Fruit fly (Drosophila melanogaster): Measurements from ENCODE around the gene CG3071.
A peak's percentile ranks its signal among the peaks of the same experiment; 100 is the strongest.

The CG3071 gene

DNA sequence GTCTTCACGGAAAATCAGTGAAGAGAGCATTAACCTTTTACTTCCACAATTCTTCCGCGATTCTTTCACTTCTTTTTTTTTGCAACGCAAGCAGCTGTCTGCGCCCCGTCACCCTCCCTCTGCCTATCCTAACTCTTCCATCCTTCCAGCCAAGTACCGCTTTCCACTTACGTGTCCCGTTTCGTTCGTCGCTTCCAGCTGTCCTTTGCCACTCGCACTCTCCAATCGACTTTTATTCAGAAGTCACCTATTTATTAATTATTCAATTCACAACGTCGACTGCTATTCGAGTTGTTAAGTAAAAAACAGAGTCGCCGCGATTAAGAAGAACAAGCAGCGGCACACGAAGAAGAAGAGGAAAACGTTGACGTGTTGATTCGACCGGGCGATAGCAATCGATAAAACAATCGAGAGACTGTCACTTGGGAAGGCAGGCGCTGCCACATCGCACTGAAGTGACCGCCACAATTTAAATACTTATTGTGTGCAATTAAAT is 12.1 kb downstream of the CG3071 start, which contains the start of gene Grp170:
Gene Grp170, minus strand, starts transcription at position 365 of the 496 bp plus-strand sequence.
- TF ChIP-seq dsf (GFP tag; optimal IDR thresholded peaks at IDR 0.05; ENCODE audit: borderline replicate concordance) (no peak), CG32264 (GFP tag; optimal IDR thresholded peaks at IDR 0.05) (no peak), pan (optimal IDR thresholded peaks at IDR 0.05) (no peak), CrebA (GFP tag; optimal IDR thresholded peaks at IDR 0.05; ENCODE audit: borderline replicate concordance) (no peak), Mio (GFP tag; optimal IDR thresholded peaks at IDR 0.05) (no peak), h (GFP tag; optimal IDR thresholded peaks at IDR 0.05) (peak; percentile 12), Rel (GFP tag; optimal IDR thresholded peaks at IDR 0.05) (no peak), Rel (tag; optimal IDR thresholded peaks at IDR 0.05) (peak; percentile 52), woc (GFP tag; optimal IDR thresholded peaks at IDR 0.05) (no peak), br (GFP tag; optimal IDR thresholded peaks at IDR 0.05) (no peak), CG9705 (GFP tag; optimal IDR thresholded peaks at IDR 0.05) (no peak), Hr78 (GFP tag; optimal IDR thresholded peaks at IDR 0.05) (no peak), jim (GFP tag; optimal IDR thresholded peaks at IDR 0.05) (peak; percentile 88), Sp1 (GFP tag; optimal IDR thresholded peaks at IDR 0.05) (peak; percentile 50), ey (GFP tag; optimal IDR thresholded peaks at IDR 0.05) (no peak), usp (GFP tag; optimal IDR thresholded peaks at IDR 0.05) (no peak), Hnf4 (GFP tag; optimal IDR thresholded peaks at IDR 0.05) (no peak), lola (GFP tag; optimal IDR thresholded peaks at IDR 0.05) (no peak), foxo (GFP tag; optimal IDR thresholded peaks at IDR 0.05) (no peak), psq (GFP tag; optimal IDR thresholded peaks at IDR 0.05) (peak; percentile 30), Myc (optimal IDR thresholded peaks at IDR 0.05) (no peak), Dfd (GFP tag; optimal IDR thresholded peaks at IDR 0.05) (no peak), dl (GFP tag; optimal IDR thresholded peaks at IDR 0.05; ENCODE audit: insufficient read depth in 1 of 2, partially characterized antibody in 2 of 2) (no peak), rgr (GFP tag; optimal IDR thresholded peaks at IDR 0.05) (no peak), GATAd (GFP tag; optimal IDR thresholded peaks at IDR 0.05) (no peak), sv (GFP tag; optimal IDR thresholded peaks at IDR 0.05) (no peak), Abd-B (GFP tag; optimal IDR thresholded peaks at IDR 0.05) (no peak), Hr83 (GFP tag; optimal IDR thresholded peaks at IDR 0.05; ENCODE audit: poor library complexity, severe bottlenecking) (no peak), tai (GFP tag; optimal IDR thresholded peaks at IDR 0.05) (no peak), brk (GFP tag; optimal IDR thresholded peaks at IDR 0.05) (no peak), OdsH (GFP tag; optimal IDR thresholded peaks at IDR 0.05) (no peak), Vsx2 (GFP tag; optimal IDR thresholded peaks at IDR 0.05; ENCODE audit: partially characterized antibody) (no peak), N (GFP tag; optimal IDR thresholded peaks at IDR 0.05) (no peak), Dif (GFP tag; optimal IDR thresholded peaks at IDR 0.05; ENCODE audit: partially characterized antibody) (no peak), sage (GFP tag; optimal IDR thresholded peaks at IDR 0.05) (no peak), dmrt93B (GFP tag; optimal IDR thresholded peaks at IDR 0.05) (no peak), HLH106 (tag; optimal IDR thresholded peaks at IDR 0.05) (peak; percentile 15), Jra (GFP tag; optimal IDR thresholded peaks at IDR 0.05) (no peak), fru (GFP tag; optimal IDR thresholded peaks at IDR 0.05) (no peak)

DNA sequence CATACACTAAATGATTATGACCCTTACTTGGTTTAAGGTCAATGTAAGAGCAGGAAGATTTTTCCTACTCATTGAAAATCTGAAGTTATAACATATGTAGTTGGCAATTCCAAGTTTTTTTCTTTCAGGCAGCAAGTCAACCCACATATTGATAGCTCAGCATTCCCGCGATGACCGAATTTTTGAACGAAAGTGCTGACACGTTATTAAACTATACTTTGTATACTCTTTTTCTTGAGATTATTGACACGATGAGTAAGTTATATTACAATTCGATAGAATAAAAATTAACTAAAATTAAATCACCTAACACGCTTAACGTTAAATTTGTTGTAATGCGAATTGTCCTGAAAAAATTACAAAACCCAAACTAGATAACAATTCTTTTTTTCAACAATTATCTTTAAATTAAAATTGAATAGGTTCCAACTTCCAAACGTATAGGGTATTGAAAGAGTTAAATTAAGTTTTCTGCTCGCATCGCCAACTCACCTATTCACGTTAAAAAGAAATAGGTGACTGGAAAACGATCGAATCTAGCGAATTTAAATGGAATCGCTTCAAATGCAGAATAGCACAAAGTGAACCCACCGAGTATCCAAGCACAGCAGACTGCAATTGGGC is 12.7 kb downstream of the CG3071 start, which contains the start of gene Vml:
Gene Vml, plus strand, starts transcription at position 574 of the 624 bp plus-strand sequence.
- TF ChIP-seq h (GFP tag; optimal IDR thresholded peaks at IDR 0.05), result no peak
- no peak for TF ChIP-seq dmrt93B (GFP tag; optimal IDR thresholded peaks at IDR 0.05)
- TF ChIP-seq Rel (GFP tag; optimal IDR thresholded peaks at IDR 0.05), result no peak
- TF ChIP-seq Rel (tag; optimal IDR thresholded peaks at IDR 0.05), result no peak
- no peak for TF ChIP-seq Sp1 (GFP tag; optimal IDR thresholded peaks at IDR 0.05)
- no peak for TF ChIP-seq dl (GFP tag; optimal IDR thresholded peaks at IDR 0.05; ENCODE audit: insufficient read depth in 1 of 2, partially characterized antibody in 2 of 2)
- TF ChIP-seq tai (GFP tag; optimal IDR thresholded peaks at IDR 0.05), result no peak
- no peak for TF ChIP-seq psq (GFP tag; optimal IDR thresholded peaks at IDR 0.05)
- no peak for TF ChIP-seq Vsx2 (GFP tag; optimal IDR thresholded peaks at IDR 0.05; ENCODE audit: partially characterized antibody)
- no peak for TF ChIP-seq ey (GFP tag; optimal IDR thresholded peaks at IDR 0.05)
- no peak for TF ChIP-seq brk (GFP tag; optimal IDR thresholded peaks at IDR 0.05)
- no peak for TF ChIP-seq dsf (GFP tag; optimal IDR thresholded peaks at IDR 0.05; ENCODE audit: borderline replicate concordance)
- no peak for TF ChIP-seq N (GFP tag; optimal IDR thresholded peaks at IDR 0.05)
- no peak for TF ChIP-seq Hnf4 (GFP tag; optimal IDR thresholded peaks at IDR 0.05)
- no peak for TF ChIP-seq fru (GFP tag; optimal IDR thresholded peaks at IDR 0.05)
- TF ChIP-seq sage (GFP tag; optimal IDR thresholded peaks at IDR 0.05), result no peak
